Fruit fly (Drosophila melanogaster) whole organism, prepupa: ENCODE results near the gene CG6415.
A peak's percentile ranks its signal among the peaks of the same experiment; 100 is the strongest.

Experiments used
- CG15336 ChIP-seq: fragments of 200-800 bp; sonication (Bioruptor generic); IDR thresholded peaks from 2 replicates; pipeline ENCODE4 v1.3.6; 2022; ENCODE audit warnings: missing biosample characterization, missing genetic modification characterization
- CG6276 ChIP-seq: fragments of 200-800 bp; sonication (Bioruptor generic); optimal IDR thresholded peaks from 2 replicates; lab custom pipeline; 2017; ENCODE audit warnings: missing biosample characterization, mild to moderate bottlenecking, missing genetic modification characterization
- Eip75B ChIP-seq: fragments of 200-800 bp; sonication (Bioruptor generic); optimal IDR thresholded peaks from 3 replicates; lab custom pipeline; 2016; ENCODE audit warnings: missing biosample characterization, missing genetic modification characterization
- Gug ChIP-seq: fragments of 200-800 bp; sonication (Bioruptor generic); IDR thresholded peaks from 2 replicates; pipeline ENCODE4 v1.3.6; 2022; ENCODE audit warnings: missing biosample characterization, missing genetic modification characterization
- achi ChIP-seq: fragments of 200-800 bp; sonication (Bioruptor generic); optimal IDR thresholded peaks from 3 replicates; lab custom pipeline; 2016; ENCODE audit warnings: missing biosample characterization, missing genetic modification characterization
- cyc ChIP-seq: fragments of 200-800 bp; sonication (Bioruptor generic); optimal IDR thresholded peaks from 3 replicates; lab custom pipeline; 2016; ENCODE audit warnings: missing biosample characterization, missing genetic modification characterization
- esn ChIP-seq: fragments of 200-800 bp; sonication (Bioruptor generic); optimal IDR thresholded peaks from 2 replicates; lab custom pipeline; 2016; ENCODE audit warnings: missing biosample characterization, mild to moderate bottlenecking, missing genetic modification characterization, moderate library complexity
- fkh ChIP-seq: fragments of 200-800 bp; sonication (Bioruptor generic); optimal IDR thresholded peaks from 3 replicates; lab custom pipeline; 2017; ENCODE audit warnings: missing biosample characterization, mild to moderate bottlenecking, missing genetic modification characterization, moderate library complexity
- topi ChIP-seq: fragments of 200-800 bp; sonication (Bioruptor generic); optimal IDR thresholded peaks from 3 replicates; lab custom pipeline; 2016; ENCODE audit warnings: missing biosample characterization, missing genetic modification characterization

- no peak for TF ChIP-seq achi (GFP tag; lab: Kevin White, UChicago)
- peak; percentile 4; the same call in 1 of the 2 replicates for TF ChIP-seq CG15336
- no peak for TF ChIP-seq Gug
- TF ChIP-seq Eip75B (GFP tag; lab: Kevin White, UChicago) = no peak
- TF ChIP-seq topi (GFP tag; lab: Kevin White, UChicago) = no peak
- TF ChIP-seq cyc (GFP tag; lab: Kevin White, UChicago) = no peak
- TF ChIP-seq CG6276 (GFP tag; lab: Kevin White, UChicago) = no peak
- TF ChIP-seq fkh (GFP tag; lab: Kevin White, UChicago) = no peak
- no peak for TF ChIP-seq esn (GFP tag; lab: Kevin White, UChicago)
These were observed 25.7 kb upstream of the CG6415 start for dm6 chr2L:10677715-10678088.
